Fruit fly (Drosophila melanogaster) whole organism, adult: Measurements from ENCODE around the gene CG44261.
A peak's percentile ranks its signal among the peaks of the same experiment; 100 is the strongest.

Experiments used
- CG11617 ChIP-seq: fragments of 200-800 bp; sonication (Bioruptor generic); optimal IDR thresholded peaks from 2 replicates; lab custom pipeline; 2017; ENCODE audit warnings: mild to moderate bottlenecking, missing biosample characterization, missing genetic modification reagents, missing genetic modification characterization
- CG12768 ChIP-seq: fragments of 200-800 bp; sonication (Bioruptor generic); optimal IDR thresholded peaks from 2 replicates; lab custom pipeline; 2017; ENCODE audit warnings: missing biosample characterization, missing genetic modification characterization, mild to moderate bottlenecking, moderate library complexity, missing genetic modification reagents
- CG14711 ChIP-seq: fragments of 200-800 bp; sonication (Bioruptor generic); optimal IDR thresholded peaks from 2 replicates; lab custom pipeline; 2018; ENCODE audit warnings: missing biosample characterization, mild to moderate bottlenecking, missing genetic modification characterization, moderate library complexity
- CG1620 ChIP-seq: fragments of 200-800 bp; sonication (Bioruptor generic); optimal IDR thresholded peaks from 2 replicates; lab custom pipeline; 2016; ENCODE audit warnings: missing biosample characterization, missing genetic modification characterization
- CG33017 ChIP-seq: fragments of 200-800 bp; sonication (Bioruptor generic); optimal IDR thresholded peaks from 2 replicates; lab custom pipeline; 2018; ENCODE audit warnings: missing biosample characterization, mild to moderate bottlenecking, missing genetic modification characterization, moderate library complexity
- CG5204 ChIP-seq: fragments of 200-800 bp; sonication (Bioruptor generic); optimal IDR thresholded peaks from 2 replicates; lab custom pipeline; 2016; ENCODE audit warnings: missing biosample characterization, missing genetic modification characterization
- CG7045 ChIP-seq: fragments of 200-800 bp; sonication (Bioruptor generic); optimal IDR thresholded peaks from 2 replicates; lab custom pipeline; 2017; ENCODE audit warnings: missing biosample characterization, mild to moderate bottlenecking, missing genetic modification characterization
- CG7101 ChIP-seq: fragments of 200-800 bp; sonication (Bioruptor generic); optimal IDR thresholded peaks from 2 replicates; lab custom pipeline; 2018; ENCODE audit warnings: missing biosample characterization, mild to moderate bottlenecking, missing genetic modification characterization, moderate library complexity
- Clk ChIP-seq: fragments of 200-800 bp; sonication (Bioruptor generic); optimal IDR thresholded peaks from 2 replicates; lab custom pipeline; 2017; ENCODE audit warnings: missing biosample characterization, missing genetic modification characterization
- Crg-1 ChIP-seq: fragments of 200-800 bp; sonication (Bioruptor generic); optimal IDR thresholded peaks from 2 replicates; lab custom pipeline; 2016; ENCODE audit warnings: missing biosample characterization, missing genetic modification characterization
- Hr96 ChIP-seq: fragments of 200-800 bp; sonication (Bioruptor generic); optimal IDR thresholded peaks from 2 replicates; lab custom pipeline; 2016; ENCODE audit warnings: missing biosample characterization, missing genetic modification characterization
- Mnt ChIP-seq: fragments of 200-800 bp; sonication (Bioruptor generic); optimal IDR thresholded peaks from 2 replicates; lab custom pipeline; 2016; ENCODE audit warnings: missing biosample characterization, mild to moderate bottlenecking, missing genetic modification characterization
- bab1 ChIP-seq: fragments of 200-800 bp; sonication (Bioruptor generic); optimal IDR thresholded peaks from 3 replicates; lab custom pipeline; 2019; ENCODE audit warnings: missing biosample characterization, mild to moderate bottlenecking, missing genetic modification characterization, moderate library complexity
- cic ChIP-seq: fragments of 200-800 bp; sonication (Bioruptor generic); optimal IDR thresholded peaks from 2 replicates; lab custom pipeline; 2017; ENCODE audit warnings: missing biosample characterization, mild to moderate bottlenecking, missing genetic modification characterization, moderate library complexity
- cnc ChIP-seq, 2 experiments: fragments of >200 bp; optimal IDR thresholded peaks; 2 replicates each; lab custom pipeline; 2017
- kay ChIP-seq: fragments of 200-800 bp; sonication (Bioruptor generic); peaks from one replicate; lab custom pipeline; 2016; ENCODE audit warnings: missing biosample characterization, missing genetic modification characterization, borderline replicate concordance
- ovo ChIP-seq: fragments of 200-800 bp; sonication (Bioruptor generic); optimal IDR thresholded peaks from 2 replicates; lab custom pipeline; 2016; ENCODE audit warnings: missing biosample characterization, missing genetic modification characterization
- pad ChIP-seq: fragments of 200-800 bp; sonication (Bioruptor generic); optimal IDR thresholded peaks from 3 replicates; lab custom pipeline; 2017; ENCODE audit warnings: missing biosample characterization, missing genetic modification characterization, mild to moderate bottlenecking, moderate library complexity, missing genetic modification reagents
- tj ChIP-seq: fragments of 200-800 bp; sonication (Bioruptor generic); optimal IDR thresholded peaks from 3 replicates; lab custom pipeline; 2017; ENCODE audit warnings: missing biosample characterization, mild to moderate bottlenecking, missing genetic modification characterization, moderate library complexity
- toe ChIP-seq: fragments of 200-800 bp; sonication (Bioruptor generic); optimal IDR thresholded peaks from 2 replicates; lab custom pipeline; 2016; ENCODE audit warnings: missing biosample characterization, missing genetic modification characterization

Gene CG44261

dm6 chr3R:9428988-9429387 lies 21.0 kb upstream of the CG44261 start:
- peak; percentile 78 for TF ChIP-seq Hr96 (GFP tag; lab: Kevin White, UChicago)
- peak; percentile 80 for TF ChIP-seq CG12768
- TF ChIP-seq cic (GFP tag; lab: Kevin White, UChicago), result peak; percentile 92
- TF ChIP-seq pad (GFP tag; lab: Kevin White, UChicago), result peak; percentile 48
- TF ChIP-seq kay (GFP tag; lab: Kevin White, UChicago), result peak; percentile 98
- no peak for TF ChIP-seq CG1620 (GFP tag; lab: Kevin White, UChicago)
- TF ChIP-seq CG5204 (GFP tag; lab: Kevin White, UChicago), result no peak
- peak; percentile 43 for TF ChIP-seq CG11617 (GFP tag; lab: Kevin White, UChicago)
- TF ChIP-seq CG7045 (GFP tag; lab: Kevin White, UChicago), result peak; percentile 82
- no peak for TF ChIP-seq cnc (optimal IDR thresholded peaks at IDR 0.05; lab: Kevin White, UChicago)
- no peak for TF ChIP-seq Crg-1 (GFP tag; lab: Kevin White, UChicago)
- TF ChIP-seq Mnt (GFP tag; lab: Kevin White, UChicago), result peak; percentile 69
- TF ChIP-seq Clk, result peak; percentile 82
- TF ChIP-seq toe (GFP tag; lab: Kevin White, UChicago), result no peak
- TF ChIP-seq CG33017 (tag; lab: Kevin White, UChicago), result peak; percentile 85
- TF ChIP-seq CG7101 (tag; lab: Kevin White, UChicago), result peak; percentile 85
- TF ChIP-seq CG14711 (tag; lab: Kevin White, UChicago), result peak; percentile 62
- no peak for TF ChIP-seq bab1 (GFP tag; lab: Kevin White, UChicago)
- peak; percentile 27 for TF ChIP-seq tj
- no peak for TF ChIP-seq ovo

dm6 chr3R:9428189-9428699 lies 20.3 kb upstream of the CG44261 start:
- peak; percentile 46 for TF ChIP-seq Clk
- peak; percentile 26 for TF ChIP-seq CG14711 (tag; lab: Kevin White, UChicago)
- peak; percentile 65 for TF ChIP-seq ovo
- peak; percentile 34 for TF ChIP-seq bab1 (GFP tag; lab: Kevin White, UChicago)
- peak; percentile 75 for TF ChIP-seq Mnt (GFP tag; lab: Kevin White, UChicago)
- TF ChIP-seq CG1620 (GFP tag; lab: Kevin White, UChicago), result no peak
- no peak for TF ChIP-seq toe (GFP tag; lab: Kevin White, UChicago)
- no peak for TF ChIP-seq kay (GFP tag; lab: Kevin White, UChicago)
- peak; percentile 74 for TF ChIP-seq tj
- no peak for TF ChIP-seq Crg-1 (GFP tag; lab: Kevin White, UChicago)
- peak; percentile 63 for TF ChIP-seq CG33017 (tag; lab: Kevin White, UChicago)
- TF ChIP-seq CG12768, result peak; percentile 92
- TF ChIP-seq CG7101 (tag; lab: Kevin White, UChicago), result peak; percentile 65
- peak; percentile 43 for TF ChIP-seq CG11617 (GFP tag; lab: Kevin White, UChicago)
- no peak for TF ChIP-seq cnc (optimal IDR thresholded peaks at IDR 0.05; lab: Kevin White, UChicago)
- no peak for TF ChIP-seq CG5204 (GFP tag; lab: Kevin White, UChicago)
- peak; percentile 20 for TF ChIP-seq pad (GFP tag; lab: Kevin White, UChicago)
- TF ChIP-seq CG7045 (GFP tag; lab: Kevin White, UChicago), result peak; percentile 65
- peak; percentile 73 for TF ChIP-seq Hr96 (GFP tag; lab: Kevin White, UChicago)
- peak; percentile 90 for TF ChIP-seq cic (GFP tag; lab: Kevin White, UChicago)

- no peak for TF ChIP-seq bab1 (GFP tag; lab: Kevin White, UChicago)
- TF ChIP-seq CG12768, result no peak
- TF ChIP-seq pad (GFP tag; lab: Kevin White, UChicago), result no peak
- TF ChIP-seq tj, result no peak
- no peak for TF ChIP-seq CG1620 (GFP tag; lab: Kevin White, UChicago)
- TF ChIP-seq Mnt (GFP tag; lab: Kevin White, UChicago), result no peak
- TF ChIP-seq kay (GFP tag; lab: Kevin White, UChicago), result no peak
- no peak for TF ChIP-seq CG11617 (GFP tag; lab: Kevin White, UChicago)
- no peak for TF ChIP-seq CG5204 (GFP tag; lab: Kevin White, UChicago)
- no peak for TF ChIP-seq CG33017 (tag; lab: Kevin White, UChicago)
- no peak for TF ChIP-seq Crg-1 (GFP tag; lab: Kevin White, UChicago)
- TF ChIP-seq cnc (optimal IDR thresholded peaks at IDR 0.05; lab: Kevin White, UChicago), result no peak
- no peak for TF ChIP-seq CG7101 (tag; lab: Kevin White, UChicago)
- no peak for TF ChIP-seq Clk
- TF ChIP-seq toe (GFP tag; lab: Kevin White, UChicago), result no peak
These were observed 19.4 kb upstream of the CG44261 start for dm6 chr3R:9427328-9427727.

DNA sequence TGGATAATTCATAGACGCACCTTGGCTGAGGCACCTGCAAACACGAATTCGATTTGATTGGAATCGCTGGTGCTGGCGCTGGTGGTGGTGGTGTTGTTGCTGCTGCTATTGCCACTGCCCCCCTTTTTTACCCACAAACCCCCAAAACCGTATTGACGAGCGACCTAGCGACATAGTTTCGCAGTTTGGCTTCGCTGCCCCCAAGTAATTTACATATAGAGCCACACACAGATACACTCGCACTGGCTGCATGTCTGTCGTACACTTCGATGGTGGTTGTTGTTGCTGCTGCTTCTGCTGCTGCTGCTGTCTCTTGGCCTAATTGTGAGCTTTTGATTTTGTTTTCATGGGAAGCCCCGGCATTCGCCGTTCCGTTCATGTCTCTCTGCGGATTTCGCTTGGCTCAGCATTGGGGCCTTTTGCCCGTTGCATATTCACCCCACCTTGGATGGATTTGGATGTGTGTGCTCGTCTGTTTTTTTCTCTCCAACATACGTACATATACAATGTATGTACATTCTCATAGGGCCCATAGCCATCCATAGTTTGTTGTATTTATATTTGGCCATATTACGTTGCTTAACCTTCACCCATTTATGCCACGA lies 16.2 kb upstream of the CG44261 start:
- TF ChIP-seq Hr96 (GFP tag; lab: Kevin White, UChicago) (no peak), kay (GFP tag; lab: Kevin White, UChicago) (no peak), tj (peak; percentile 88), pad (GFP tag; lab: Kevin White, UChicago) (no peak), CG7101 (tag; lab: Kevin White, UChicago) (no peak)

dm6 chr3R:9422338-9422737 lies 14.4 kb upstream of the CG44261 start:
- TF ChIP-seq CG11617 (GFP tag; lab: Kevin White, UChicago) (no peak), Crg-1 (GFP tag; lab: Kevin White, UChicago) (no peak), kay (GFP tag; lab: Kevin White, UChicago) (peak; percentile 59), cic (GFP tag; lab: Kevin White, UChicago) (peak; percentile 21), CG1620 (GFP tag; lab: Kevin White, UChicago) (no peak), CG12768 (peak; percentile 44), tj (peak; percentile 80)
